Fruit fly (Drosophila melanogaster): ENCODE data around the gene fu.

Gene fu

dm6 chrX:18645720-18646213, 11.8 kb upstream of the fu start (continued):
- TF ChIP-seq spab (GFP tag; optimal IDR thresholded peaks at IDR 0.05) (peak; percentile 43), CG4318 (GFP tag; optimal IDR thresholded peaks at IDR 0.05) (peak; percentile 49), lz (GFP tag; optimal IDR thresholded peaks at IDR 0.05) (peak; percentile 76), dsx (GFP tag; optimal IDR thresholded peaks at IDR 0.05; ENCODE audit: poor library complexity, severe bottlenecking) (peak; percentile 32), Hr39 (GFP tag; optimal IDR thresholded peaks at IDR 0.05) (peak; percentile 75), Sox15 (GFP tag; optimal IDR thresholded peaks at IDR 0.05) (peak; percentile 50), fd85E (GFP tag; optimal IDR thresholded peaks at IDR 0.05) (no peak), fkh (GFP tag; optimal IDR thresholded peaks at IDR 0.05) (peak; percentile 86), CG6163 (GFP tag; IDR thresholded peaks at IDR 0.05) (peak; percentile 72; the same call in 2 of the 3 replicates), salr (GFP tag; optimal IDR thresholded peaks at IDR 0.05) (peak in 1 of 2 experiments; percentile 71), CG15336 (GFP tag; IDR thresholded peaks at IDR 0.05) (peak; percentile 79), CG3032 (tag; optimal IDR thresholded peaks at IDR 0.05) (peak; percentile 52), CG6854 (GFP tag; optimal IDR thresholded peaks at IDR 0.05) (peak; percentile 20), Ets96B (tag; optimal IDR thresholded peaks at IDR 0.05) (peak; percentile 54), CG11902 (GFP tag; optimal IDR thresholded peaks at IDR 0.05) (peak; percentile 19), CG34406 (GFP tag; optimal IDR thresholded peaks at IDR 0.05) (peak; percentile 64), svp (GFP tag) (peak; percentile 81), pdm3 (GFP tag; optimal IDR thresholded peaks at IDR 0.05) (peak; percentile 73), CG9139 (GFP tag; optimal IDR thresholded peaks at IDR 0.05) (no peak), Hr38 (GFP tag; optimal IDR thresholded peaks at IDR 0.05) (no peak), CG10669 (GFP tag; optimal IDR thresholded peaks at IDR 0.05) (peak; percentile 60), Sox102F (GFP tag; optimal IDR thresholded peaks at IDR 0.05) (peak; percentile 75), CG6792 (GFP tag; optimal IDR thresholded peaks at IDR 0.05) (peak; percentile 72), Hr4 (GFP tag; optimal IDR thresholded peaks at IDR 0.05) (peak; percentile 67), cyc (GFP tag; optimal IDR thresholded peaks at IDR 0.05) (peak; percentile 73), Met (GFP tag; optimal IDR thresholded peaks at IDR 0.05) (peak; percentile 80), vri (GFP tag; optimal IDR thresholded peaks at IDR 0.05) (peak; percentile 69), CG10631 (GFP tag; optimal IDR thresholded peaks at IDR 0.05) (peak; percentile 66), Ets21C (GFP tag; optimal IDR thresholded peaks at IDR 0.05) (peak; percentile 60), OdsH (GFP tag; optimal IDR thresholded peaks at IDR 0.05) (peak; percentile 76), Sox14 (GFP tag; optimal IDR thresholded peaks at IDR 0.05) (peak; percentile 62), net (GFP tag; optimal IDR thresholded peaks at IDR 0.05) (peak; percentile 64), esn (GFP tag; optimal IDR thresholded peaks at IDR 0.05) (peak; percentile 81)

- TF ChIP-seq CG16779 (tag; optimal IDR thresholded peaks at IDR 0.05) (peak; percentile 76), CG6276 (GFP tag; optimal IDR thresholded peaks at IDR 0.05) (no peak), acj6 (GFP tag; optimal IDR thresholded peaks at IDR 0.05) (peak; percentile 59), net (GFP tag; optimal IDR thresholded peaks at IDR 0.05) (peak; percentile 82), cyc (GFP tag; optimal IDR thresholded peaks at IDR 0.05) (peak; percentile 59), Sox14 (GFP tag; optimal IDR thresholded peaks at IDR 0.05) (peak; percentile 56), CG11762 (GFP tag; optimal IDR thresholded peaks at IDR 0.05; ENCODE audit: insufficient read depth) (peak; percentile 63), CG9139 (GFP tag; optimal IDR thresholded peaks at IDR 0.05) (peak; percentile 80), CG6854 (GFP tag; optimal IDR thresholded peaks at IDR 0.05) (peak; percentile 82), CG8319 (GFP tag; optimal IDR thresholded peaks at IDR 0.05) (no peak), Ets21C (GFP tag; optimal IDR thresholded peaks at IDR 0.05) (peak; percentile 42), esn (GFP tag; optimal IDR thresholded peaks at IDR 0.05) (peak; percentile 79), fkh (GFP tag; optimal IDR thresholded peaks at IDR 0.05) (no peak), Ets96B (tag; optimal IDR thresholded peaks at IDR 0.05) (peak; percentile 68), CG4318 (GFP tag; optimal IDR thresholded peaks at IDR 0.05) (no peak), Lpt (GFP tag; optimal IDR thresholded peaks at IDR 0.05) (peak; percentile 89), Sox15 (GFP tag; optimal IDR thresholded peaks at IDR 0.05) (no peak), Sox102F (GFP tag; optimal IDR thresholded peaks at IDR 0.05) (peak; percentile 69), CG3032 (tag; optimal IDR thresholded peaks at IDR 0.05) (peak; percentile 49), Eip78C (GFP tag) (peak; percentile 93), CG10631 (GFP tag; optimal IDR thresholded peaks at IDR 0.05) (no peak), fd59A (GFP tag; optimal IDR thresholded peaks at IDR 0.05) (peak; percentile 53), CG15336 (GFP tag; IDR thresholded peaks at IDR 0.05) (peak; percentile 78), CG6808 (GFP tag; optimal IDR thresholded peaks at IDR 0.05) (peak; percentile 82), Eip93F (GFP tag; optimal IDR thresholded peaks at IDR 0.05) (peak; percentile 37), spab (GFP tag; optimal IDR thresholded peaks at IDR 0.05) (peak; percentile 73), CG32006 (GFP tag; optimal IDR thresholded peaks at IDR 0.05) (peak; percentile 66), Eip75B (GFP tag; optimal IDR thresholded peaks at IDR 0.05) (peak; percentile 86), dac (GFP tag; optimal IDR thresholded peaks at IDR 0.05) (peak; percentile 70)
Measured at dm6 chrX:18646855-18647699, 10.5 kb upstream of the fu start, which contains the start of gene Rip11. Gene Rip11 (minus strand): TSS chrX:18647648.
